Worm (Caenorhabditis elegans) whole organism, young adult: ENCODE measurements around the gene F41E7.2.

ENCODE experiments used
- B0019.2 ChIP-seq: fragments of 200-800 bp; sonication (Bioruptor generic); conservative IDR thresholded peaks from 2 replicates; pipeline ENCODE4 v1.3.6; 2022; ENCODE audit warnings: missing genetic modification reagents, missing genetic modification characterization, missing compliant biosample characterization
- B0035.1 ChIP-seq: sonication (generic microtip); optimal IDR thresholded peaks from 2 replicates; lab custom pipeline; 2016; ENCODE audit warnings: missing genetic modification characterization, mild to moderate bottlenecking, missing compliant biosample characterization, missing genotype, missing genetic modification reagents
- B0261.1 ChIP-seq: sonication (generic microtip); optimal IDR thresholded peaks from 2 replicates; lab custom pipeline; 2016; ENCODE audit warnings: mild to moderate bottlenecking, missing genetic modification characterization, moderate library complexity, missing compliant biosample characterization
- F23B12.7 ChIP-seq: sonication (generic microtip); optimal IDR thresholded peaks from 2 replicates; lab custom pipeline; 2017; ENCODE audit warnings: missing genetic modification characterization, mild to moderate bottlenecking, missing compliant biosample characterization, antibody characterized with exemption, moderate library complexity; ENCODE audit not compliant: insufficient read depth
- F55B11.4 ChIP-seq: sonication (generic microtip); optimal IDR thresholded peaks from 2 replicates; lab custom pipeline; 2016; ENCODE audit warnings: missing compliant biosample characterization, missing genetic modification characterization, borderline replicate concordance; ENCODE audit not compliant: insufficient read depth
- F57A8.1 ChIP-seq: fragments of 200-800 bp; sonication (Bioruptor generic); optimal IDR thresholded peaks from 2 replicates; lab custom pipeline; 2018; ENCODE audit warnings: mild to moderate bottlenecking, missing genetic modification characterization, moderate library complexity, missing compliant biosample characterization
- Y53F4B.3 ChIP-seq: fragments of 200-800 bp; sonication (Bioruptor generic); IDR thresholded peaks from 2 replicates; pipeline ENCODE4 v1.3.6; 2022; ENCODE audit warnings: missing genetic modification reagents, missing genetic modification characterization, missing compliant biosample characterization
- Y53G8AR.9 ChIP-seq: fragments of 200-800 bp; sonication (Bioruptor generic); conservative IDR thresholded peaks from 2 replicates; pipeline ENCODE4 v1.3.6; 2022; ENCODE audit warnings: missing genetic modification reagents, missing genetic modification characterization, missing compliant biosample characterization
- aptf-3 ChIP-seq: fragments of 200-800 bp; sonication (Bioruptor generic); IDR thresholded peaks from 2 replicates; pipeline ENCODE4 v1.3.6; 2022; ENCODE audit warnings: missing genetic modification characterization, missing compliant biosample characterization
- athp-1 ChIP-seq: sonication (generic microtip); optimal IDR thresholded peaks from 2 replicates; lab custom pipeline; 2017; ENCODE audit warnings: mild to moderate bottlenecking, missing genetic modification characterization, missing compliant biosample characterization
- attf-5 ChIP-seq: fragments of 200-800 bp; sonication (Bioruptor generic); optimal IDR thresholded peaks from 2 replicates; lab custom pipeline; 2018; ENCODE audit warnings: mild to moderate bottlenecking, missing genetic modification characterization, missing compliant biosample characterization
- attf-6 ChIP-seq: fragments of 200-800 bp; sonication (Bioruptor generic); IDR thresholded peaks from 2 replicates; pipeline ENCODE4 v1.3.6; 2022; ENCODE audit warnings: missing genetic modification reagents, missing genetic modification characterization, missing compliant biosample characterization
- bed-1 ChIP-seq: fragments of 200-800 bp; sonication (Bioruptor generic); IDR thresholded peaks from 2 replicates; pipeline ENCODE4 v1.3.6; 2022; ENCODE audit warnings: missing genetic modification reagents, missing genetic modification characterization, missing compliant biosample characterization
- bed-2 ChIP-seq: fragments of 200-800 bp; sonication (Bioruptor generic); IDR thresholded peaks from 2 replicates; pipeline ENCODE4 v1.3.6; 2022; ENCODE audit warnings: missing genetic modification reagents, missing genetic modification characterization, missing compliant biosample characterization
- cebp-2 ChIP-seq: fragments of 200-800 bp; sonication (Bioruptor generic); IDR thresholded peaks from 2 replicates; pipeline ENCODE4 v1.3.6; 2022; ENCODE audit warnings: missing genetic modification characterization, missing compliant biosample characterization
- ceh-27 ChIP-seq: fragments of 200-800 bp; sonication (Bioruptor generic); optimal IDR thresholded peaks from 2 replicates; lab custom pipeline; 2018; ENCODE audit warnings: mild to moderate bottlenecking, missing genetic modification characterization, moderate library complexity, missing compliant biosample characterization
- ceh-40 ChIP-seq: fragments of 200-800 bp; sonication (Bioruptor generic); IDR thresholded peaks from 2 replicates; pipeline ENCODE4 v1.3.6; 2022; ENCODE audit warnings: missing genetic modification characterization, missing compliant biosample characterization
- ceh-91 ChIP-seq: fragments of 200-800 bp; sonication (Bioruptor generic); IDR thresholded peaks from 2 replicates; pipeline ENCODE4 v1.3.6; 2022; ENCODE audit warnings: missing genetic modification reagents, missing genetic modification characterization, missing compliant biosample characterization
- chd-7 ChIP-seq: sonication (generic microtip); optimal IDR thresholded peaks from 2 replicates; lab custom pipeline; 2016; ENCODE audit warnings: mild to moderate bottlenecking, missing genetic modification characterization, moderate library complexity, missing compliant biosample characterization
- die-1 ChIP-seq: sonication (generic microtip); optimal IDR thresholded peaks from 2 replicates; lab custom pipeline; 2016; ENCODE audit warnings: missing genotype, mild to moderate bottlenecking, missing genetic modification characterization, missing compliant biosample characterization
- dox-1 ChIP-seq: fragments of 200-800 bp; sonication (Bioruptor generic); IDR thresholded peaks from 2 replicates; pipeline ENCODE4 v1.3.6; 2022; ENCODE audit warnings: missing genetic modification reagents, missing genetic modification characterization, missing compliant biosample characterization
- dpl-1 ChIP-seq: fragments of 150-350 bp; optimal IDR thresholded peaks from 2 replicates; lab custom pipeline; 2014; ENCODE audit warnings: missing biosample characterization, missing genetic modification reagents, missing genetic modification characterization
- egrh-3 ChIP-seq: fragments of 200-800 bp; sonication (Bioruptor generic); IDR thresholded peaks from 2 replicates; pipeline ENCODE4 v1.3.6; 2022; ENCODE audit warnings: missing genetic modification reagents, missing genetic modification characterization, missing compliant biosample characterization
- fkh-3 ChIP-seq: sonication (generic microtip); optimal IDR thresholded peaks from 2 replicates; lab custom pipeline; 2016; ENCODE audit warnings: mild to moderate bottlenecking, missing genetic modification characterization, missing compliant biosample characterization
- hlh-26 ChIP-seq: fragments of 200-800 bp; sonication (Bioruptor generic); conservative IDR thresholded peaks from 2 replicates; pipeline ENCODE4 v1.3.6; 2022; ENCODE audit warnings: missing genetic modification reagents, missing genetic modification characterization, missing compliant biosample characterization
- hmg-20 ChIP-seq: fragments of 200-800 bp; sonication (Bioruptor generic); IDR thresholded peaks from 2 replicates; pipeline ENCODE4 v1.3.6; 2022; ENCODE audit warnings: missing genetic modification reagents, missing genetic modification characterization, missing compliant biosample characterization
- hrde-1 ChIP-seq: sonication (generic microtip); optimal IDR thresholded peaks from 2 replicates; lab custom pipeline; 2016; ENCODE audit warnings: missing genetic modification characterization, mild to moderate bottlenecking, missing compliant biosample characterization, moderate library complexity, missing genotype, missing genetic modification reagents, borderline replicate concordance
- lir-1 ChIP-seq: fragments of 200-800 bp; sonication (Bioruptor generic); conservative IDR thresholded peaks from 2 replicates; pipeline ENCODE4 v1.3.6; 2022; ENCODE audit warnings: missing genetic modification reagents, missing genetic modification characterization, missing compliant biosample characterization
- nhr-120 ChIP-seq: fragments of 200-800 bp; sonication (Bioruptor generic); IDR thresholded peaks from 2 replicates; pipeline ENCODE4 v1.3.6; 2022; ENCODE audit warnings: missing genetic modification characterization, missing compliant biosample characterization
- nhr-179 ChIP-seq: sonication (generic microtip); optimal IDR thresholded peaks from 2 replicates; lab custom pipeline; 2016; ENCODE audit warnings: mild to moderate bottlenecking, missing genetic modification characterization, missing compliant biosample characterization
- repo-1 ChIP-seq: sonication (generic microtip); optimal IDR thresholded peaks from 2 replicates; lab custom pipeline; 2017; ENCODE audit warnings: mild to moderate bottlenecking, missing genetic modification characterization, missing compliant biosample characterization
- snpc-3.4 ChIP-seq: sonication (generic microtip); optimal IDR thresholded peaks from 2 replicates; lab custom pipeline; 2017; ENCODE audit warnings: missing genetic modification characterization, mild to moderate bottlenecking, missing compliant biosample characterization, antibody characterized with exemption, moderate library complexity, missing genotype, missing genetic modification reagents
- somi-1 ChIP-seq: fragments of 200-800 bp; sonication (Bioruptor generic); optimal IDR thresholded peaks from 2 replicates; lab custom pipeline; 2018; ENCODE audit warnings: mild to moderate bottlenecking, missing genetic modification characterization, missing compliant biosample characterization
- sptf-2 ChIP-seq: fragments of 200-800 bp; sonication (Bioruptor generic); optimal IDR thresholded peaks from 2 replicates; lab custom pipeline; 2018; ENCODE audit warnings: mild to moderate bottlenecking, missing genetic modification characterization, missing compliant biosample characterization
- unc-62 ChIP-seq: fragments of 150-350 bp; optimal IDR thresholded peaks from 2 replicates; lab custom pipeline; 2014; ENCODE audit warnings: missing biosample characterization, missing genetic modification reagents, missing genetic modification characterization
- ztf-6 ChIP-seq: fragments of 200-800 bp; sonication (Bioruptor generic); IDR thresholded peaks from 2 replicates; pipeline ENCODE4 v1.3.6; 2022; ENCODE audit warnings: missing genetic modification reagents, missing genetic modification characterization, missing compliant biosample characterization

F41E7.2 gene

DNA sequence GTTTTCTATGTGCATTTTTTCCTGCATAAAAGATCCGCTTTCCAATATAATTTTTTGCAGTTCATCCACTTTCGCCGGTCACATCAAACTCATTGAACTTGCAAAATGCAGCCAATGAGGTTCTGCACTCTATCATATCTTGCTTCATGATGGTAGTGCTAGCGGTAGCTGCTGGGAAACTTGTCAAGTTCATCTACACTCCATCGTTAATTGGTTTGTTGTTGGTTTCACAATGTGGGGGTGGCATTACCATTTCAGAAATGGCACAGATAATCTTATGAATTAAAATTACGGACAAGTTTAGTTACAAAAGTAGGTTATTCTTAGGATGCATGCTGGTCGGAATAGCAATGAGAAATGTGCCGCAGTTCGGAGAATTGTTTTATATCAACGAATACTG lies 978 bp downstream of the F41E7.2 start:
- TF ChIP-seq B0019.2 (GFP tag; lab: Robert Waterston, UW) (no peak), fkh-3 (no peak), dpl-1 (GFP tag; lab: Kevin White, UChicago) (no peak), snpc-3.4 (tag; lab: Kevin White, UChicago) (no peak), cebp-2 (no peak), ztf-6 (GFP tag; lab: Robert Waterston, UW) (no peak), F57A8.1 (GFP tag; lab: Kevin White, UChicago) (no peak), egrh-3 (no peak), lir-1 (GFP tag; lab: Robert Waterston, UW) (no peak), hrde-1 (tag; lab: Kevin White, UChicago) (no peak), dox-1 (GFP tag; lab: Robert Waterston, UW) (no peak), F23B12.7 (tag; lab: Kevin White, UChicago) (no peak), bed-1 (no peak)

DNA sequence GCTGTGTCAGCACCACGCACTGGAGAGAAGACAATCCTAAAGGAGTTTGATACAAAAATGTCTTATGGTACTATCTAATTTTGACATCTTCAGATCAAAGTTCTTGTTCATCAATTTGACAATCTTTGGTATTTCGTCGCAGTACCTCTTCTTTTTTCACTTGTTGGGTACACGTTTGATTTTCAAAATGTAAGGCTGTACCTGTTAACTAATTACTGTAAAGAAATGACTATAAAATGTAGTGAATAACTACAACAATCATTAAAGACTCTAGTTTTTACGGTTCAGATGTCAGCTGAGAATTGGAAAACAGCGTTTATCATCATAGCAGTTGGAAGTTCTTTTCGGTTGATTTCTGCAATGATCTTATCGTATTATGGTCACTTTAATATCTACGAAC lies 3.6 kb downstream of the F41E7.2 start:
- TF ChIP-seq Y53F4B.3 (GFP tag; lab: Robert Waterston, UW), result no peak
- no peak for TF ChIP-seq somi-1 (GFP tag; lab: Kevin White, UChicago)
- TF ChIP-seq hlh-26, result no peak
- TF ChIP-seq B0035.1 (tag; lab: Kevin White, UChicago), result no peak
- TF ChIP-seq chd-7 (tag; lab: Kevin White, UChicago), result no peak
- TF ChIP-seq repo-1 (tag; lab: Kevin White, UChicago), result no peak
- no peak for TF ChIP-seq attf-5 (GFP tag; lab: Kevin White, UChicago)
- no peak for TF ChIP-seq ceh-91 (GFP tag; lab: Robert Waterston, UW)
- no peak for TF ChIP-seq B0261.1 (tag; lab: Kevin White, UChicago)
- no peak for TF ChIP-seq sptf-2 (GFP tag; lab: Kevin White, UChicago)
- TF ChIP-seq aptf-3 (GFP tag; lab: Robert Waterston, UW), result no peak
- no peak for TF ChIP-seq bed-2
- no peak for TF ChIP-seq hmg-20
- no peak for TF ChIP-seq cebp-2
- no peak for TF ChIP-seq F55B11.4 (tag; lab: Kevin White, UChicago)
- no peak for TF ChIP-seq ceh-27
- TF ChIP-seq nhr-120 (GFP tag; lab: Robert Waterston, UW), result no peak
- no peak for TF ChIP-seq dox-1 (GFP tag; lab: Robert Waterston, UW)
- no peak for TF ChIP-seq unc-62

DNA sequence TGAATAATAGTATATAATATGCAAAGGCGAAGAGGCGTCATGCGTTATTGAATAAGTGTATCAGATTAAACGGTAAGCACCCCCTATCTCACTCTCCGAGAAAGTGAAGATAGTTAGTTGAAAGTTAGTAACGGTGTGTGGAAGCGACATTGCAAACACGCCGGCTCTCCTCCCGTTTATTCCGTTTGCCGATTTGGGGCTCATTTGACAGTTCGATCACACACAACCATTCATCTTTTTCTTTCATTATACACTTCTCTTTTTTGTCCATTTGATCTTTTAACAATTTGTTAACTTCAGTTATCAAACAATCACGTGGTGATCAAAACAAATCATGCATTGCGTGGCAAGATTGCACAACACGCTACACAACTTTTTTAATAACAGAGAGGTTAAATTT lies 5.8 kb downstream of the F41E7.2 start, which contains the start of gene slc-9B.1:
slc-9B.1 (plus strand) TSS at position 301 of the 400 bp plus-strand sequence.
- TF ChIP-seq ceh-40 (GFP tag; lab: Robert Waterston, UW), result no peak
- TF ChIP-seq, all 124 proteins: peak for 0

DNA sequence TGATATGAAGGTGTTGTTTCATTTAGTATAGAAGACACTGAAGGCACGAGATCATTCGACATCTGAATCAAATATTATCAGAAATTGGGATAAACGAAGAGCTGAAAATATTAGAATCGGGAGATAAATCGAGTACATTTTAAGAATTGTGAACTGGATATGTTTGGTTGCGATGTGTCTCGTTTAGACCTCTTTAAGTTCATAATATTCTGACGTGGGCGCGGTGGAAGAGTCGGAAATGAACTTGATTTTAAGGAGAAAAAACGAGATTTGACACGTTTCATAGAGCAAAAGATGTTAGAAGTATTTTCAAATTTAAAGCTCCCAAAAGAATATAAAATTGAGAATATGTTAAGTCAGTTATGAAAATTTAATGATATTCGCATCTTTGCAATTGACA lies 12.1 kb downstream of the F41E7.2 start, which contains the start of gene npr-6:
npr-6 (minus strand) TSS at position 101 of the 400 bp plus-strand sequence.
- TF ChIP-seq nhr-179 (tag; lab: Kevin White, UChicago) (no peak), repo-1 (tag; lab: Kevin White, UChicago) (no peak), lir-1 (GFP tag; lab: Robert Waterston, UW) (no peak), athp-1 (tag; lab: Kevin White, UChicago) (no peak), B0261.1 (tag; lab: Kevin White, UChicago) (no peak), chd-7 (tag; lab: Kevin White, UChicago) (no peak), die-1 (tag; lab: Kevin White, UChicago) (no peak), attf-6 (no peak), unc-62 (no peak), Y53G8AR.9 (no peak)
- TF ChIP-seq, all 124 proteins: peak for 0
